Fruit fly (Drosophila melanogaster) whole organism, embryonic: ENCODE results near the gene CG4210.
A peak's percentile ranks its signal among the peaks of the same experiment; 100 is the strongest.

Source experiments
- B-H1 ChIP-seq: fragments of 200-800 bp; sonication (Bioruptor generic); IDR thresholded peaks from 3 replicates; pipeline ENCODE4 v1.3.6; 2022; ENCODE audit warnings: missing biosample characterization, missing genetic modification characterization
- CG10147 ChIP-seq: fragments of 200-800 bp; sonication (Bioruptor generic); optimal IDR thresholded peaks from 2 replicates; lab custom pipeline; 2019; ENCODE audit warnings: missing biosample characterization, mild to moderate bottlenecking, missing genetic modification characterization, moderate library complexity
- CG10209 ChIP-seq: fragments of 200-800 bp; sonication (Bioruptor generic); optimal IDR thresholded peaks from 3 replicates; lab custom pipeline; 2017; ENCODE audit warnings: missing biosample characterization, mild to moderate bottlenecking, missing genetic modification characterization, missing genetic modification reagents
- CG14441 ChIP-seq: fragments of 200-800 bp; sonication (Bioruptor generic); IDR thresholded peaks from 2 replicates; pipeline ENCODE4 v1.3.6; 2022; ENCODE audit warnings: missing biosample characterization, missing genetic modification characterization
- CG1529 ChIP-seq: fragments of 200-800 bp; sonication (Bioruptor generic); optimal IDR thresholded peaks from 3 replicates; lab custom pipeline; 2018; ENCODE audit warnings: missing biosample characterization, missing genetic modification characterization
- CG18476 ChIP-seq: fragments of 200-800 bp; sonication (Bioruptor generic); optimal IDR thresholded peaks from 2 replicates; lab custom pipeline; 2016; ENCODE audit warnings: missing biosample characterization, mild to moderate bottlenecking, missing genetic modification characterization
- CG2712 ChIP-seq: fragments of 200-800 bp; optimal IDR thresholded peaks from 3 replicates; lab custom pipeline; 2019; ENCODE audit warnings: missing biosample characterization, mild to moderate bottlenecking, missing genetic modification characterization, moderate library complexity
- CG2889 ChIP-seq: fragments of 200-800 bp; sonication (Bioruptor generic); IDR thresholded peaks from 3 replicates; pipeline ENCODE4 v1.3.6; 2022; ENCODE audit warnings: missing biosample characterization, missing genetic modification characterization
- CG3065 ChIP-seq: fragments of 200-800 bp; sonication (Bioruptor generic); optimal IDR thresholded peaks from 2 replicates; lab custom pipeline; 2016; ENCODE audit warnings: missing biosample characterization, missing genetic modification characterization
- CG31441 ChIP-seq: fragments of 200-800 bp; sonication (Bioruptor generic); IDR thresholded peaks from 2 replicates; pipeline ENCODE4 v1.3.6; 2022; ENCODE audit warnings: missing biosample characterization, missing genetic modification characterization
- CG3407 ChIP-seq: fragments of 200-800 bp; sonication (Bioruptor generic); optimal IDR thresholded peaks from 2 replicates; lab custom pipeline; 2018; ENCODE audit warnings: missing biosample characterization, mild to moderate bottlenecking, missing genetic modification characterization
- CG34224 ChIP-seq: fragments of 200-800 bp; sonication (Bioruptor generic); IDR thresholded peaks from 3 replicates; pipeline ENCODE4 v1.3.6; 2022; ENCODE audit warnings: missing biosample characterization, missing genetic modification characterization; ENCODE audit not compliant: partially characterized antibody
- CG34422 ChIP-seq: fragments of 200-800 bp; sonication (Bioruptor generic); IDR thresholded peaks from 3 replicates; pipeline ENCODE4 v1.3.6; 2022; ENCODE audit warnings: missing biosample characterization, missing genetic modification characterization
- CG6175 ChIP-seq: fragments of 200-800 bp; sonication (Bioruptor generic); IDR thresholded peaks from 3 replicates; pipeline ENCODE4 v1.3.6; 2022; ENCODE audit warnings: missing biosample characterization, missing genetic modification characterization
- CG7786 ChIP-seq: fragments of 200-800 bp; sonication (Bioruptor generic); optimal IDR thresholded peaks from 2 replicates; lab custom pipeline; 2016; ENCODE audit warnings: missing biosample characterization, missing genetic modification characterization
- CG7987 ChIP-seq: fragments of 200-800 bp; sonication (Bioruptor generic); optimal IDR thresholded peaks from 2 replicates; lab custom pipeline; 2018; ENCODE audit warnings: missing biosample characterization, mild to moderate bottlenecking, missing genetic modification characterization, moderate library complexity
- CG8281 ChIP-seq: fragments of 200-800 bp; sonication (Bioruptor generic); optimal IDR thresholded peaks from 2 replicates; lab custom pipeline; 2018; ENCODE audit warnings: missing biosample characterization, mild to moderate bottlenecking, missing genetic modification characterization, moderate library complexity
- CG9609 ChIP-seq: fragments of 200-800 bp; sonication (Bioruptor generic); optimal IDR thresholded peaks from 3 replicates; lab custom pipeline; 2016; ENCODE audit warnings: missing biosample characterization, missing genetic modification characterization
- D ChIP-seq, 2 experiments: fragments of 200-800 bp in 1 of 2; fragments of >200 bp in 1 of 2; sonication (Bioruptor generic) in 1 of 2; optimal IDR thresholded peaks; 2 replicates in 1 of 2; 3 replicates in 1 of 2; lab custom pipeline; 2017; ENCODE audit warnings: mild to moderate bottlenecking in 1 of 2, missing biosample characterization in 1 of 2, missing genetic modification characterization in 1 of 2, missing genetic modification reagents in 1 of 2
- Deaf1 ChIP-seq: fragments of 200-800 bp; optimal IDR thresholded peaks from 3 replicates; lab custom pipeline; 2019; ENCODE audit warnings: missing biosample characterization, mild to moderate bottlenecking, missing genetic modification characterization, moderate library complexity
- Doc2 ChIP-seq: fragments of 200-800 bp; sonication (Bioruptor generic); IDR thresholded peaks from 2 replicates; pipeline ENCODE4 v1.3.6; 2022; ENCODE audit warnings: missing biosample characterization, missing genetic modification characterization
- Gug ChIP-seq: fragments of 200-800 bp; sonication (Bioruptor generic); IDR thresholded peaks from 4 replicates; pipeline ENCODE4 v1.3.6; 2022; ENCODE audit warnings: missing biosample characterization, missing genetic modification characterization
- Hr3 ChIP-seq: fragments of 200-800 bp; sonication (Bioruptor generic); optimal IDR thresholded peaks from 3 replicates; lab custom pipeline; 2016; ENCODE audit warnings: missing biosample characterization, missing genetic modification characterization
- Hsf ChIP-seq: fragments of 200-800 bp; sonication (Bioruptor generic); optimal IDR thresholded peaks from 3 replicates; lab custom pipeline; 2016; ENCODE audit warnings: missing biosample characterization, missing genetic modification characterization
- NC2β ChIP-seq: fragments of 200-800 bp; sonication (Bioruptor generic); optimal IDR thresholded peaks from 2 replicates; lab custom pipeline; 2016; ENCODE audit warnings: missing biosample characterization, missing genetic modification characterization
- Nf-YC ChIP-seq: fragments of 200-800 bp; optimal IDR thresholded peaks from 3 replicates; lab custom pipeline; 2019; ENCODE audit warnings: missing biosample characterization, mild to moderate bottlenecking, missing genetic modification characterization, moderate library complexity
- Ssrp ChIP-seq: fragments of 200-800 bp; sonication (Bioruptor generic); optimal IDR thresholded peaks from 2 replicates; lab custom pipeline; 2018; ENCODE audit warnings: missing biosample characterization, mild to moderate bottlenecking, missing genetic modification characterization, moderate library complexity
- Stat92E ChIP-seq, 3 experiments: fragments of >200 bp in 2 of 3; fragments of 200-800 bp in 1 of 3; sonication (Bioruptor generic) in 1 of 3; optimal IDR thresholded peaks; 2 replicates each; lab custom pipeline; 2017 to 2019; ENCODE audit warnings: missing biosample characterization in 3 of 3, missing genetic modification characterization in 3 of 3, mild to moderate bottlenecking in 1 of 3, moderate library complexity in 1 of 3
- Vsx1 ChIP-seq: fragments of 200-800 bp; sonication (Bioruptor generic); optimal IDR thresholded peaks from 2 replicates; lab custom pipeline; 2017; ENCODE audit warnings: missing biosample characterization, mild to moderate bottlenecking, missing genetic modification characterization, missing genetic modification reagents
- bab2 ChIP-seq: fragments of 200-800 bp; sonication (Bioruptor generic); optimal IDR thresholded peaks from 2 replicates; lab custom pipeline; 2016; ENCODE audit warnings: missing biosample characterization, missing genetic modification characterization
- bsh ChIP-seq, 2 experiments: fragments of 200-800 bp; sonication (Bioruptor generic); optimal IDR thresholded peaks; 2 replicates each; lab custom pipeline; 2017 to 2018; ENCODE audit warnings: mild to moderate bottlenecking in 2 of 2, missing biosample characterization in 2 of 2, missing genetic modification characterization in 2 of 2, moderate library complexity in 1 of 2
- crc ChIP-seq: fragments of 200-800 bp; sonication (Bioruptor generic); optimal IDR thresholded peaks from 2 replicates; lab custom pipeline; 2016; ENCODE audit warnings: missing biosample characterization, missing genetic modification characterization
- cwo ChIP-seq: fragments of 200-800 bp; sonication (Bioruptor generic); optimal IDR thresholded peaks from 3 replicates; lab custom pipeline; 2017; ENCODE audit warnings: missing biosample characterization, missing genetic modification characterization, mild to moderate bottlenecking, moderate library complexity, missing genetic modification reagents
- gro ChIP-seq: fragments of 200-800 bp; sonication (Bioruptor generic); optimal IDR thresholded peaks from 2 replicates; lab custom pipeline; 2016; ENCODE audit warnings: missing biosample characterization, missing genetic modification characterization
- gsb ChIP-seq: fragments of 200-800 bp; sonication (Bioruptor generic); IDR thresholded peaks from 2 replicates; pipeline ENCODE4 v1.3.6; 2022; ENCODE audit warnings: missing biosample characterization, missing genetic modification characterization
- gt ChIP-seq: fragments of 200-800 bp; sonication (Bioruptor generic); IDR thresholded peaks from 2 replicates; pipeline ENCODE4 v1.3.6; 2022; ENCODE audit warnings: missing biosample characterization, missing genetic modification characterization
- jing ChIP-seq: fragments of 200-800 bp; sonication (Bioruptor generic); optimal IDR thresholded peaks from 2 replicates; lab custom pipeline; 2018; ENCODE audit warnings: missing biosample characterization, mild to moderate bottlenecking, missing genetic modification characterization
- jumu ChIP-seq: fragments of 200-800 bp; sonication (Bioruptor generic); optimal IDR thresholded peaks from 3 replicates; lab custom pipeline; 2016; ENCODE audit warnings: missing biosample characterization, missing genetic modification characterization
- kay ChIP-seq: fragments of 200-800 bp; sonication (Bioruptor generic); optimal IDR thresholded peaks from 2 replicates; lab custom pipeline; 2016; ENCODE audit warnings: missing biosample characterization, missing genetic modification characterization
- pum ChIP-seq: fragments of 200-800 bp; sonication (Bioruptor generic); optimal IDR thresholded peaks from 2 replicates; lab custom pipeline; 2016; ENCODE audit warnings: missing biosample characterization, missing genetic modification characterization
- salm ChIP-seq: fragments of 200-800 bp; sonication (Bioruptor generic); optimal IDR thresholded peaks from 2 replicates; lab custom pipeline; 2018; ENCODE audit warnings: missing biosample characterization, mild to moderate bottlenecking, missing genetic modification characterization
- sd ChIP-seq: fragments of 200-800 bp; sonication (Bioruptor generic); optimal IDR thresholded peaks from 3 replicates; lab custom pipeline; 2018; ENCODE audit warnings: missing biosample characterization, mild to moderate bottlenecking, missing genetic modification characterization, moderate library complexity
- sim ChIP-seq: fragments of 200-800 bp; sonication (Bioruptor generic); IDR thresholded peaks from 2 replicates; pipeline ENCODE4 v1.3.6; 2022; ENCODE audit warnings: missing biosample characterization, missing genetic modification characterization
- sqz ChIP-seq: fragments of 200-800 bp; sonication (Bioruptor generic); optimal IDR thresholded peaks from 3 replicates; lab custom pipeline; 2018; ENCODE audit warnings: missing biosample characterization, mild to moderate bottlenecking, missing genetic modification characterization
- sr ChIP-seq: fragments of 200-800 bp; sonication (Bioruptor generic); IDR thresholded peaks from 3 replicates; pipeline ENCODE4 v1.3.6; 2022; ENCODE audit warnings: missing biosample characterization, missing genetic modification characterization
- trem ChIP-seq: fragments of 200-800 bp; optimal IDR thresholded peaks from 3 replicates; lab custom pipeline; 2019; ENCODE audit warnings: missing biosample characterization, mild to moderate bottlenecking, missing genetic modification characterization, moderate library complexity
- tx ChIP-seq: fragments of 200-800 bp; sonication (Bioruptor generic); optimal IDR thresholded peaks from 2 replicates; lab custom pipeline; 2016; ENCODE audit warnings: missing biosample characterization, missing genetic modification characterization
- z ChIP-seq: fragments of 200-800 bp; sonication (Bioruptor generic); IDR thresholded peaks from 3 replicates; pipeline ENCODE4 v1.3.6; 2022; ENCODE audit warnings: missing biosample characterization, missing genetic modification characterization
- zen ChIP-seq: fragments of 200-800 bp; sonication (Bioruptor generic); optimal IDR thresholded peaks from 3 replicates; lab custom pipeline; 2018; ENCODE audit warnings: missing biosample characterization, mild to moderate bottlenecking, missing genetic modification characterization, moderate library complexity

CG4210 gene

DNA sequence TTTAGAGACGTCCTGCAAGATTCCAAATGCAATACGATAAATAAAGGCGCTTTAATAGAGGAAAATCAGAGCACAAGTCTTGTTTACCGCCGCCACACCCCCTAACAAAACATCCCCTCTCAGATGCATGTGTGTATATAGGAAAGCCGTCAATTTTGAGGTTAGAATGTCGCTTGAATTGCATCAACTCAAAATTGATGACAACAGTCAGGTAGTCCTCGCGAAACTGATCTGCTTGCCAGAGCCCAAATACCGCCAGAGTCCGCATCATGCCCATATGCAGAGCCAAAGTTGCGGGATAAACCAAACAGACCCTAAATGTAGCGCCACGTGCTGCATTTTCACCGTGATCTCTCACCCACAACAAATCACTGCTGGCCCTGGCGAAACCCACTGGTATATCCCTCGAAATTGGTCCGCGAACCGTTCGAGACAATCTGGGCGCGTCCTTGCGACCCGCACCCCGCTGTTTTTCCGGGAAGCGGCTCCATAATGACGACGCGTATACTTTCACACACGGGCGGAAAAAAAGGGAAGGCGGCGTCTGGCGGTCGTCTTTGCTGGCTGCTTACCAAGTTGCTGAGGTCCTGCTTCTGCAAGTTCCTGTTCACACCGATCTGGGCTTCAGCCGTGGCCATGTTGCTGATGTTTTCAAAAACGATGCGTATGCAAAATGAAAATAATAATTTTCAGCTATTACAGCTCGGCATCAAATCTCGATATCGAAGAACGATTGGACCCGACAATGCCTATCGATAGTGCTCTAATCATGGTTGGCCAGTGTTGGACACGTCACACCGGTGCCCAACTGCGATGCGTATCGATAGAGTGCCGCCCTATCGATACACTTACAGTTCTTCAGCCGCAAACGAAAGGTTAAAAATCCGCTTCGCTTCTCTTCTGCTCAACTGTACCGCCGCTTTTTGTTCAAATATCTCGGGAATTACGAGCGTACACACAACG, 49.2 kb downstream of the CG4210 start, which contains the start of the genes eIF2gamma and Set (continued):
- TF ChIP-seq sr (GFP tag; lab: Robert Waterston, UW) (no peak), sim (GFP tag; lab: Robert Waterston, UW) (no peak), CG2712 (tag; lab: Kevin White, UChicago) (no peak), sd (tag; lab: Kevin White, UChicago) (no peak), jing (GFP tag; lab: Kevin White, UChicago) (no peak), CG3407 (GFP tag; lab: Kevin White, UChicago) (no peak), D (optimal IDR thresholded peaks at IDR 0.05; lab: Kevin White, UChicago) (peak; percentile 43), D (GFP tag; optimal IDR thresholded peaks at IDR 0.05; lab: Kevin White, UChicago) (no peak), tx (no peak), crc (no peak), kay (no peak), salm (no peak), Nf-YC (tag; lab: Kevin White, UChicago) (no peak), jumu (GFP tag; lab: Kevin White, UChicago) (peak; percentile 55), Vsx1 (GFP tag; lab: Kevin White, UChicago) (no peak), gro (GFP tag; lab: Kevin White, UChicago) (peak; percentile 60), CG34224 (GFP tag; lab: Robert Waterston, UW) (peak; percentile 96), Hr3 (no peak), CG18476 (no peak), gt (GFP tag; lab: Robert Waterston, UW) (no peak), CG7987 (GFP tag; lab: Kevin White, UChicago) (peak; percentile 42), gsb (GFP tag; lab: Robert Waterston, UW) (no peak), bsh (GFP tag; optimal IDR thresholded peaks at IDR 0.05; lab: Kevin White, UChicago) (no peak), CG10209 (GFP tag; lab: Kevin White, UChicago) (no peak), CG9609 (peak; percentile 51), B-H1 (GFP tag; lab: Robert Waterston, UW) (no peak), CG10147 (GFP tag; lab: Kevin White, UChicago) (no peak), zen (tag; lab: Kevin White, UChicago) (peak; percentile 56), CG34422 (peak; percentile 78), Ssrp (tag; lab: Kevin White, UChicago) (no peak), cwo (GFP tag; lab: Kevin White, UChicago) (no peak), CG3065 (GFP tag; lab: Kevin White, UChicago) (peak; percentile 30), Deaf1 (tag; lab: Kevin White, UChicago) (no peak), Gug (GFP tag; lab: Robert Waterston, UW) (peak; percentile 58; the same call in 1 of the 4 replicates), bab2 (GFP tag; lab: Kevin White, UChicago) (peak; percentile 26), Doc2 (GFP tag; lab: Robert Waterston, UW) (no peak), CG6175 (GFP tag; lab: Robert Waterston, UW) (no peak), Hsf (GFP tag; lab: Kevin White, UChicago) (peak; percentile 19), CG8281 (tag; lab: Kevin White, UChicago) (no peak), CG7786 (GFP tag; lab: Kevin White, UChicago) (peak; percentile 61), CG31441 (GFP tag; lab: Robert Waterston, UW) (no peak), z (GFP tag; lab: Robert Waterston, UW) (no peak), CG14441 (GFP tag; lab: Robert Waterston, UW) (no peak), trem (tag; lab: Kevin White, UChicago) (peak; percentile 74), sqz (GFP tag; lab: Kevin White, UChicago) (no peak), CG1529 (GFP tag; lab: Kevin White, UChicago) (no peak), CG2889 (no peak), NC2β (GFP tag; lab: Kevin White, UChicago) (peak; percentile 2), pum (no peak), Stat92E (GFP tag; optimal IDR thresholded peaks at IDR 0.05; lab: Kevin White, UChicago) (peak in 1 of 3 experiments; percentile 56)
